Fruit fly (Drosophila melanogaster) whole organism, adult: ENCODE data around the gene Ogdh.
"Not testable (repeated sequence)": the region's sequence is repeated elsewhere in the genome, so short reads cannot be mapped to it uniquely, and the experiment has no call there.

Source experiments
- CG11617 ChIP-seq: fragments of 200-800 bp; sonication (Bioruptor generic); optimal IDR thresholded peaks from 2 replicates; lab custom pipeline; 2017; ENCODE audit warnings: mild to moderate bottlenecking, missing biosample characterization, missing genetic modification reagents, missing genetic modification characterization
- CG12768 ChIP-seq: fragments of 200-800 bp; sonication (Bioruptor generic); optimal IDR thresholded peaks from 2 replicates; lab custom pipeline; 2017; ENCODE audit warnings: missing biosample characterization, missing genetic modification characterization, mild to moderate bottlenecking, moderate library complexity, missing genetic modification reagents
- CG14711 ChIP-seq: fragments of 200-800 bp; sonication (Bioruptor generic); optimal IDR thresholded peaks from 2 replicates; lab custom pipeline; 2018; ENCODE audit warnings: missing biosample characterization, mild to moderate bottlenecking, missing genetic modification characterization, moderate library complexity
- CG1620 ChIP-seq: fragments of 200-800 bp; sonication (Bioruptor generic); optimal IDR thresholded peaks from 2 replicates; lab custom pipeline; 2016; ENCODE audit warnings: missing biosample characterization, missing genetic modification characterization
- CG5204 ChIP-seq: fragments of 200-800 bp; sonication (Bioruptor generic); optimal IDR thresholded peaks from 2 replicates; lab custom pipeline; 2016; ENCODE audit warnings: missing biosample characterization, missing genetic modification characterization
- CG7045 ChIP-seq: fragments of 200-800 bp; sonication (Bioruptor generic); optimal IDR thresholded peaks from 2 replicates; lab custom pipeline; 2017; ENCODE audit warnings: missing biosample characterization, mild to moderate bottlenecking, missing genetic modification characterization
- CG7101 ChIP-seq: fragments of 200-800 bp; sonication (Bioruptor generic); optimal IDR thresholded peaks from 2 replicates; lab custom pipeline; 2018; ENCODE audit warnings: missing biosample characterization, mild to moderate bottlenecking, missing genetic modification characterization, moderate library complexity
- Clk ChIP-seq: fragments of 200-800 bp; sonication (Bioruptor generic); optimal IDR thresholded peaks from 2 replicates; lab custom pipeline; 2017; ENCODE audit warnings: missing biosample characterization, missing genetic modification characterization
- Crg-1 ChIP-seq: fragments of 200-800 bp; sonication (Bioruptor generic); optimal IDR thresholded peaks from 2 replicates; lab custom pipeline; 2016; ENCODE audit warnings: missing biosample characterization, missing genetic modification characterization
- Hr96 ChIP-seq: fragments of 200-800 bp; sonication (Bioruptor generic); optimal IDR thresholded peaks from 2 replicates; lab custom pipeline; 2016; ENCODE audit warnings: missing biosample characterization, missing genetic modification characterization
- Mnt ChIP-seq: fragments of 200-800 bp; sonication (Bioruptor generic); optimal IDR thresholded peaks from 2 replicates; lab custom pipeline; 2016; ENCODE audit warnings: missing biosample characterization, mild to moderate bottlenecking, missing genetic modification characterization
- bab1 ChIP-seq: fragments of 200-800 bp; sonication (Bioruptor generic); optimal IDR thresholded peaks from 3 replicates; lab custom pipeline; 2019; ENCODE audit warnings: missing biosample characterization, mild to moderate bottlenecking, missing genetic modification characterization, moderate library complexity
- cic ChIP-seq: fragments of 200-800 bp; sonication (Bioruptor generic); optimal IDR thresholded peaks from 2 replicates; lab custom pipeline; 2017; ENCODE audit warnings: missing biosample characterization, mild to moderate bottlenecking, missing genetic modification characterization, moderate library complexity
- cnc ChIP-seq, 2 experiments: fragments of >200 bp; optimal IDR thresholded peaks; 2 replicates each; lab custom pipeline; 2017
- kay ChIP-seq: fragments of 200-800 bp; sonication (Bioruptor generic); peaks from one replicate; lab custom pipeline; 2016; ENCODE audit warnings: missing biosample characterization, missing genetic modification characterization, borderline replicate concordance
- ovo ChIP-seq: fragments of 200-800 bp; sonication (Bioruptor generic); optimal IDR thresholded peaks from 2 replicates; lab custom pipeline; 2016; ENCODE audit warnings: missing biosample characterization, missing genetic modification characterization
- pad ChIP-seq: fragments of 200-800 bp; sonication (Bioruptor generic); optimal IDR thresholded peaks from 3 replicates; lab custom pipeline; 2017; ENCODE audit warnings: missing biosample characterization, missing genetic modification characterization, mild to moderate bottlenecking, moderate library complexity, missing genetic modification reagents
- tj ChIP-seq: fragments of 200-800 bp; sonication (Bioruptor generic); optimal IDR thresholded peaks from 3 replicates; lab custom pipeline; 2017; ENCODE audit warnings: missing biosample characterization, mild to moderate bottlenecking, missing genetic modification characterization, moderate library complexity
- toe ChIP-seq: fragments of 200-800 bp; sonication (Bioruptor generic); optimal IDR thresholded peaks from 2 replicates; lab custom pipeline; 2016; ENCODE audit warnings: missing biosample characterization, missing genetic modification characterization

Ogdh gene

dm6 chr3L:16954522-16954921, at the start of gene Ogdh:
Gene Ogdh (plus strand): TSS chr3L:16954822.
- not testable (repeated sequence) for TF ChIP-seq CG11617; CG12768 (GFP tag; lab: Kevin White, UChicago); Crg-1 (GFP tag; lab: Kevin White, UChicago)

dm6 chr3L:16910466-16910865, 44.2 kb upstream of the Ogdh start:
- no peak for TF ChIP-seq ovo (GFP tag; lab: Kevin White, UChicago)
- TF ChIP-seq CG1620 (GFP tag; lab: Kevin White, UChicago) = no peak
- no peak for TF ChIP-seq Hr96 (GFP tag; lab: Kevin White, UChicago)
- no peak for TF ChIP-seq Clk (GFP tag; lab: Kevin White, UChicago)

dm6 chr3L:16914113-16914512, 40.5 kb upstream of the Ogdh start:
- TF ChIP-seq ovo (GFP tag; lab: Kevin White, UChicago) = no peak
- no peak for TF ChIP-seq tj (GFP tag; lab: Kevin White, UChicago)
- TF ChIP-seq CG1620 (GFP tag; lab: Kevin White, UChicago) = no peak

dm6 chr3L:16915766-16916476, 38.7 kb upstream of the Ogdh start:
- no peak for TF ChIP-seq CG7101 (tag; lab: Kevin White, UChicago)
- peak; percentile 53 for TF ChIP-seq tj (GFP tag; lab: Kevin White, UChicago)
- TF ChIP-seq cnc (optimal IDR thresholded peaks at IDR 0.05; lab: Kevin White, UChicago) = no peak

dm6 chr3L:16917409-16918173, 37.0 kb upstream of the Ogdh start:
- TF ChIP-seq CG7101 (tag; lab: Kevin White, UChicago) (peak; percentile 6), tj (GFP tag; lab: Kevin White, UChicago) (peak; percentile 97), toe (no peak), Clk (GFP tag; lab: Kevin White, UChicago) (no peak), pad (GFP tag; lab: Kevin White, UChicago) (peak; percentile 10), CG5204 (GFP tag; lab: Kevin White, UChicago) (no peak), CG14711 (peak; percentile 13), bab1 (GFP tag; lab: Kevin White, UChicago) (peak; percentile 26)

dm6 chr3L:16922952-16923351, 31.7 kb upstream of the Ogdh start, which contains the start of gene CG13028:
Gene CG13028 (plus strand): TSS chr3L:16923252.
- no peak for TF ChIP-seq bab1 (GFP tag; lab: Kevin White, UChicago)

- no peak for TF ChIP-seq ovo (GFP tag; lab: Kevin White, UChicago)
- no peak for TF ChIP-seq pad (GFP tag; lab: Kevin White, UChicago)
- no peak for TF ChIP-seq cnc (optimal IDR thresholded peaks at IDR 0.05; lab: Kevin White, UChicago)
- no peak for TF ChIP-seq CG11617
- no peak for TF ChIP-seq CG14711
- no peak for TF ChIP-seq cic (GFP tag; lab: Kevin White, UChicago)
- TF ChIP-seq tj (GFP tag; lab: Kevin White, UChicago) = no peak
- no peak for TF ChIP-seq Crg-1 (GFP tag; lab: Kevin White, UChicago)
- TF ChIP-seq toe = no peak
- TF ChIP-seq CG7045 (GFP tag; lab: Kevin White, UChicago) = no peak
- TF ChIP-seq kay (GFP tag; lab: Kevin White, UChicago) = no peak
- TF ChIP-seq Mnt (GFP tag; lab: Kevin White, UChicago) = no peak
Measured at dm6 chr3L:16927375-16927774, 27.2 kb upstream of the Ogdh start, which contains the start of gene CG13023. Gene CG13023 (minus strand): TSS chr3L:16927434.

- TF ChIP-seq CG1620 (GFP tag; lab: Kevin White, UChicago) (no peak), tj (GFP tag; lab: Kevin White, UChicago) (no peak), CG7101 (tag; lab: Kevin White, UChicago) (no peak), CG11617 (no peak), CG12768 (GFP tag; lab: Kevin White, UChicago) (no peak), toe (no peak), Mnt (GFP tag; lab: Kevin White, UChicago) (no peak), bab1 (GFP tag; lab: Kevin White, UChicago) (no peak), CG14711 (no peak), cnc (optimal IDR thresholded peaks at IDR 0.05; lab: Kevin White, UChicago) (no peak), kay (GFP tag; lab: Kevin White, UChicago) (no peak), Hr96 (GFP tag; lab: Kevin White, UChicago) (no peak), Clk (GFP tag; lab: Kevin White, UChicago) (no peak), pad (GFP tag; lab: Kevin White, UChicago) (no peak), Crg-1 (GFP tag; lab: Kevin White, UChicago) (no peak), CG7045 (GFP tag; lab: Kevin White, UChicago) (no peak)
Measured at dm6 chr3L:16930522-16930921, 24.1 kb upstream of the Ogdh start.
